Fruit fly (Drosophila melanogaster): ENCODE measurements around the gene dyw.

The dyw gene

DNA sequence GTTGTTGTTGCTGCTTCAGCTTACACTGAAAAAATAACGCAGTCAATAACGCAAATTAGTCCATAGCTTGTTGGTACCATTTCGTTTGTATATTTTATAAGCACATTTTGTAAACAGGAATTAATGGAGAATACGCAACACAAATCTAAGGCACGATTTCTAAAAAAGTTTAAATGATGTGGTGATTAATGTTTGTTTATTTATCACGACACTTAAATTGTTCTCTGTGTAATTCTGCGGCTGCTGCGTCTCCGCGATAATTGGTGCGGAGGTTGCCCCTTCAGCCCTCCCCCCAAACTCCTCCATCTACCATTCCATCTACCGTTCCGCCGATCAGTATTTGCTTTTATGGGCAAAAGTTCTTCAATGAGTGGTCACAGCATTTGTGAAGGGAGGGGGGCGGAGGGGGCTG is 46.2 kb downstream of the dyw start (continued):
- peak; percentile 86 for TF ChIP-seq CG16779 (tag; optimal IDR thresholded peaks at IDR 0.05)
- peak; percentile 93 for TF ChIP-seq svp (GFP tag)
- TF ChIP-seq CG6808 (GFP tag; optimal IDR thresholded peaks at IDR 0.05): peak; percentile 90
- peak; percentile 86 for TF ChIP-seq Smox (GFP tag; optimal IDR thresholded peaks at IDR 0.05)
- TF ChIP-seq CG11902 (GFP tag; optimal IDR thresholded peaks at IDR 0.05): peak; percentile 76
- TF ChIP-seq fd59A (GFP tag; optimal IDR thresholded peaks at IDR 0.05): peak; percentile 79
- TF ChIP-seq salr (GFP tag; optimal IDR thresholded peaks at IDR 0.05): peak; percentile 66 to 86
- TF ChIP-seq CG8632 (GFP tag; optimal IDR thresholded peaks at IDR 0.05): peak; percentile 85
- peak; percentile 87 for TF ChIP-seq CG8319 (GFP tag; optimal IDR thresholded peaks at IDR 0.05)
- peak; percentile 79 for TF ChIP-seq CG4318 (GFP tag; optimal IDR thresholded peaks at IDR 0.05)
- peak; percentile 88 for TF ChIP-seq Gug (GFP tag; IDR thresholded peaks at IDR 0.05)
- peak; percentile 91 for TF ChIP-seq esn (GFP tag; optimal IDR thresholded peaks at IDR 0.05)
- TF ChIP-seq CG9139 (GFP tag; optimal IDR thresholded peaks at IDR 0.05): peak; percentile 76
- peak; percentile 91 for TF ChIP-seq CG7368 (GFP tag; optimal IDR thresholded peaks at IDR 0.05)
- TF ChIP-seq Eip78C (GFP tag): peak; percentile 97
- peak; percentile 81 for TF ChIP-seq Eip93F (GFP tag; optimal IDR thresholded peaks at IDR 0.05)
- TF ChIP-seq CG15336 (GFP tag; IDR thresholded peaks at IDR 0.05): peak; percentile 91
- peak; percentile 88 for TF ChIP-seq CG32006 (GFP tag; optimal IDR thresholded peaks at IDR 0.05)
- TF ChIP-seq CG3919 (GFP tag; optimal IDR thresholded peaks at IDR 0.05): peak; percentile 91
- TF ChIP-seq eg (GFP tag; IDR thresholded peaks at IDR 0.05): peak; percentile 89
- TF ChIP-seq Sox102F (GFP tag; optimal IDR thresholded peaks at IDR 0.05): peak; percentile 89
- TF ChIP-seq lz (GFP tag; optimal IDR thresholded peaks at IDR 0.05): peak; percentile 90
- peak; percentile 84 for TF ChIP-seq spab (GFP tag; optimal IDR thresholded peaks at IDR 0.05)
- TF ChIP-seq CG6276 (GFP tag; optimal IDR thresholded peaks at IDR 0.05): peak; percentile 88
- TF ChIP-seq Blimp-1 (GFP tag; optimal IDR thresholded peaks at IDR 0.05): peak; percentile 68
- TF ChIP-seq vri (GFP tag; optimal IDR thresholded peaks at IDR 0.05): peak; percentile 82
- peak; percentile 93 for TF ChIP-seq Hr4 (GFP tag; optimal IDR thresholded peaks at IDR 0.05)
- TF ChIP-seq topi (GFP tag; optimal IDR thresholded peaks at IDR 0.05): peak; percentile 92
- peak; percentile 90 for TF ChIP-seq CG31627 (GFP tag; optimal IDR thresholded peaks at IDR 0.05)
- TF ChIP-seq pdm3 (GFP tag; optimal IDR thresholded peaks at IDR 0.05): peak; percentile 92
- peak; percentile 90 for TF ChIP-seq Ets96B (tag; optimal IDR thresholded peaks at IDR 0.05)

DNA sequence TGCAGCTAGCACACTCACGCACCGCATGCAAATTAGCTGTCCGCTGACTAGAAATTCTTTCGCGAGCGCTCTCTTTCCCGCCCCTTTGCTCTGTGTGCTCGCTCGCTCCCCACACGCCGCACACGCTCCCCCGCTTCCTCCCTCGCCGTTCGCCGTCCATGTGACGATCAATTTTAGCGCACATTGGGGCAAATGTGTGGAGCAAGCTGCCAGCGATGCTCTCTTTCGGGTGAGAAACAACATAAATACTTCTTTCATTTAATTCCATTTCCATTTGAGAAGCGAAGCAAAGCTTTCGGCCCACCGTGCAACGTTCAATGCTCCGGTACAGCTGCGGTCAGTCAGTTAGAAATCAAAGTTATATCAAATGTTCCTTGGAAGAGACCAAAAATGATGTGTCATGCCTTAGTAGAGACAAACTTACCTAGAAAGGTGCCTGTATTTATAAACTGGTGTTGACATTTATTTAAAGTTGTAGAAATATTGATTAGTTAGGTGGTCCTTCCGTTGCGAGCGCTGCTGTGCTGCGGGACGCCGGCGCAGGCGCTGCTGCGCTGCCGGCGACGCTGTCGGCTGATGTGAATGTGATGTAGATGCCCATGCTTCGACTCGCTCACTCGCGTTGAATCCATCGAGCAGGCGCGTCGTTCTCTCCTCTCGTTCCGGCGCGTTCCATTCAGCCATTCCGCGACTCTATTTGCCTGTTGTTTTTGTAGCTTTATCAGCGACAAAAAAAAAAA is 47.5 kb downstream of the dyw start:
- TF ChIP-seq Hr38 (GFP tag; optimal IDR thresholded peaks at IDR 0.05) (no peak), CG10631 (GFP tag; optimal IDR thresholded peaks at IDR 0.05) (peak; percentile 96), Hr39 (GFP tag; optimal IDR thresholded peaks at IDR 0.05) (peak; percentile 99), CG8319 (GFP tag; optimal IDR thresholded peaks at IDR 0.05) (peak; percentile 96), Blimp-1 (GFP tag; optimal IDR thresholded peaks at IDR 0.05) (peak; percentile 90), Sox15 (GFP tag; optimal IDR thresholded peaks at IDR 0.05) (peak; percentile 97), Eip75B (GFP tag; optimal IDR thresholded peaks at IDR 0.05) (peak; percentile 98), CG4318 (GFP tag; optimal IDR thresholded peaks at IDR 0.05) (peak; percentile 97), CG3032 (tag; optimal IDR thresholded peaks at IDR 0.05) (peak; percentile 96), CG6276 (GFP tag; optimal IDR thresholded peaks at IDR 0.05) (peak; percentile 99), svp (GFP tag) (peak; percentile 99), fd59A (GFP tag; optimal IDR thresholded peaks at IDR 0.05) (peak; percentile 97), Met (GFP tag; optimal IDR thresholded peaks at IDR 0.05) (peak; percentile 99), CG6792 (GFP tag; optimal IDR thresholded peaks at IDR 0.05) (peak; percentile 98), achi (GFP tag; optimal IDR thresholded peaks at IDR 0.05) (peak; percentile 97), CG9139 (GFP tag; optimal IDR thresholded peaks at IDR 0.05) (peak; percentile 95), Smox (GFP tag; optimal IDR thresholded peaks at IDR 0.05) (peak; percentile 98), CG6808 (GFP tag; optimal IDR thresholded peaks at IDR 0.05) (peak; percentile 97), CG34406 (GFP tag; optimal IDR thresholded peaks at IDR 0.05) (peak; percentile 97), Ets96B (tag; optimal IDR thresholded peaks at IDR 0.05) (peak; percentile 97), CG11902 (GFP tag; optimal IDR thresholded peaks at IDR 0.05) (peak; percentile 95), pdm3 (GFP tag; optimal IDR thresholded peaks at IDR 0.05) (peak; percentile 98), Hr4 (GFP tag; optimal IDR thresholded peaks at IDR 0.05) (peak; percentile 97), CG7368 (GFP tag; optimal IDR thresholded peaks at IDR 0.05) (peak; percentile 96), CG8119 (GFP tag; IDR thresholded peaks at IDR 0.05) (peak; percentile 98), Gug (GFP tag; IDR thresholded peaks at IDR 0.05) (peak; percentile 95), CG6163 (GFP tag; IDR thresholded peaks at IDR 0.05) (peak; percentile 98), Sox102F (GFP tag; optimal IDR thresholded peaks at IDR 0.05) (peak; percentile 98), vri (GFP tag; optimal IDR thresholded peaks at IDR 0.05) (peak; percentile 94), CG11762 (GFP tag; optimal IDR thresholded peaks at IDR 0.05; ENCODE audit: insufficient read depth) (peak; percentile 95), cyc (GFP tag; optimal IDR thresholded peaks at IDR 0.05) (peak; percentile 98), Sox14 (GFP tag; optimal IDR thresholded peaks at IDR 0.05) (peak; percentile 99), acj6 (GFP tag; optimal IDR thresholded peaks at IDR 0.05) (peak; percentile 97), CG31627 (GFP tag; optimal IDR thresholded peaks at IDR 0.05) (peak; percentile 98)

Data from whole organism, prepupa.